Fruit fly (Drosophila melanogaster) whole organism, embryonic: ENCODE measurements around the gene Eh.

Source experiments
- Adf1 ChIP-seq: fragments of 200-800 bp; sonication (Bioruptor generic); IDR thresholded peaks from 2 replicates; pipeline ENCODE4 v1.3.6; 2022; ENCODE audit warnings: missing biosample characterization, missing genetic modification characterization
- Aef1 ChIP-seq: fragments of 200-800 bp; sonication (Bioruptor generic); IDR thresholded peaks from 3 replicates; pipeline ENCODE4 v1.3.6; 2022; ENCODE audit warnings: missing biosample characterization, missing genetic modification characterization
- Antp ChIP-seq: fragments of 200-800 bp; sonication (Bioruptor generic); optimal IDR thresholded peaks from 3 replicates; lab custom pipeline; 2016; ENCODE audit warnings: missing biosample characterization, missing genetic modification characterization
- B-H2 ChIP-seq: fragments of 200-800 bp; sonication (Bioruptor generic); optimal IDR thresholded peaks from 2 replicates; lab custom pipeline; 2018; ENCODE audit warnings: missing biosample characterization, mild to moderate bottlenecking, missing genetic modification characterization
- Bteb2 ChIP-seq: fragments of 200-800 bp; sonication (Bioruptor generic); optimal IDR thresholded peaks from 2 replicates; lab custom pipeline; 2016; ENCODE audit warnings: missing biosample characterization, missing genetic modification characterization
- CG10565 ChIP-seq: fragments of 200-800 bp; sonication (Bioruptor generic); optimal IDR thresholded peaks from 3 replicates; lab custom pipeline; 2016; ENCODE audit warnings: missing biosample characterization, mild to moderate bottlenecking, missing genetic modification characterization
- CG11247 ChIP-seq: fragments of 200-800 bp; sonication (Bioruptor generic); IDR thresholded peaks from 2 replicates; pipeline ENCODE4 v1.3.6; 2022; ENCODE audit warnings: missing biosample characterization, missing genetic modification characterization
- CG11456 ChIP-seq: fragments of 200-800 bp; sonication (Bioruptor generic); IDR thresholded peaks from 3 replicates; pipeline ENCODE4 v1.3.6; 2022; ENCODE audit warnings: missing biosample characterization, missing genetic modification characterization
- CG11560 ChIP-seq: fragments of 200-800 bp; sonication (Bioruptor generic); IDR thresholded peaks from 3 replicates; pipeline ENCODE4 v1.3.6; 2022; ENCODE audit warnings: missing biosample characterization, missing genetic modification characterization
- CG14050 ChIP-seq: fragments of 200-800 bp; sonication (Bioruptor generic); IDR thresholded peaks from 3 replicates; pipeline ENCODE4 v1.3.6; 2022; ENCODE audit warnings: missing biosample characterization, missing genetic modification characterization
- CG14860 ChIP-seq: fragments of 200-800 bp; sonication (Bioruptor generic); IDR thresholded peaks from 3 replicates; pipeline ENCODE4 v1.3.6; 2022; ENCODE audit warnings: missing biosample characterization, missing genetic modification characterization; ENCODE audit not compliant: partially characterized antibody
- CG14965 ChIP-seq: fragments of 200-800 bp; sonication (Bioruptor generic); optimal IDR thresholded peaks from 2 replicates; lab custom pipeline; 2016; ENCODE audit warnings: missing biosample characterization, missing genetic modification characterization, borderline replicate concordance
- CG15479 ChIP-seq: fragments of 200-800 bp; sonication (Bioruptor generic); optimal IDR thresholded peaks from 3 replicates; lab custom pipeline; 2019; ENCODE audit warnings: missing biosample characterization, mild to moderate bottlenecking, missing genetic modification characterization, moderate library complexity
- CG1602 ChIP-seq: fragments of 200-800 bp; sonication (Bioruptor generic); optimal IDR thresholded peaks from 3 replicates; lab custom pipeline; 2016; ENCODE audit warnings: missing biosample characterization, missing genetic modification characterization
- CG1832 ChIP-seq: fragments of 200-800 bp; sonication (Bioruptor generic); optimal IDR thresholded peaks from 2 replicates; lab custom pipeline; 2017; ENCODE audit warnings: missing biosample characterization, mild to moderate bottlenecking, missing genetic modification characterization, inconsistent platforms
- CG2202 ChIP-seq: fragments of 200-800 bp; sonication (Bioruptor generic); optimal IDR thresholded peaks from 2 replicates; lab custom pipeline; 2018; ENCODE audit warnings: missing biosample characterization, mild to moderate bottlenecking, missing genetic modification characterization
- CG31365 ChIP-seq: fragments of 200-800 bp; sonication (Bioruptor generic); optimal IDR thresholded peaks from 2 replicates; lab custom pipeline; 2018; ENCODE audit warnings: missing biosample characterization, mild to moderate bottlenecking, missing genetic modification characterization
- CG31388 ChIP-seq: fragments of 200-800 bp; sonication (Bioruptor generic); optimal IDR thresholded peaks from 2 replicates; lab custom pipeline; 2016; ENCODE audit warnings: missing biosample characterization, missing genetic modification characterization
- CG42726 ChIP-seq: fragments of 200-800 bp; sonication (Bioruptor generic); IDR thresholded peaks from 2 replicates; pipeline ENCODE4 v1.3.6; 2022; ENCODE audit warnings: missing biosample characterization, missing genetic modification characterization; ENCODE audit not compliant: partially characterized antibody
- CG4328 ChIP-seq: fragments of 200-800 bp; sonication (Bioruptor generic); optimal IDR thresholded peaks from 3 replicates; lab custom pipeline; 2017; ENCODE audit warnings: missing biosample characterization, missing genetic modification reagents, missing genetic modification characterization
- CG9727 ChIP-seq: fragments of 200-800 bp; sonication (Bioruptor generic); optimal IDR thresholded peaks from 3 replicates; lab custom pipeline; 2017; ENCODE audit warnings: missing biosample characterization, mild to moderate bottlenecking, missing genetic modification characterization
- D19A ChIP-seq: fragments of 200-800 bp; optimal IDR thresholded peaks from 3 replicates; lab custom pipeline; 2019; ENCODE audit warnings: missing biosample characterization, mild to moderate bottlenecking, missing genetic modification characterization, moderate library complexity
- E2f1 ChIP-seq: fragments of 200-800 bp; sonication (Bioruptor generic); IDR thresholded peaks from 2 replicates; pipeline ENCODE4 v1.3.6; 2022; ENCODE audit warnings: missing biosample characterization, missing genetic modification characterization
- MTF-1 ChIP-seq: fragments of 200-800 bp; sonication (Bioruptor generic); optimal IDR thresholded peaks from 2 replicates; lab custom pipeline; 2018; ENCODE audit warnings: missing biosample characterization, mild to moderate bottlenecking, missing genetic modification characterization, borderline replicate concordance
- Stat92E ChIP-seq, 3 experiments: fragments of >200 bp in 2 of 3; fragments of 200-800 bp in 1 of 3; sonication (Bioruptor generic) in 1 of 3; optimal IDR thresholded peaks; 2 replicates each; lab custom pipeline; 2017 to 2019; ENCODE audit warnings: missing biosample characterization in 3 of 3, missing genetic modification characterization in 3 of 3, mild to moderate bottlenecking in 1 of 3, moderate library complexity in 1 of 3
- Trl ChIP-seq, 3 experiments: fragments of >200 bp in 2 of 3; fragments of 200-800 bp in 1 of 3; sonication (Bioruptor generic) in 1 of 3; optimal IDR thresholded peaks; 2 replicates in 1 of 3; 3 replicates in 2 of 3; lab custom pipeline; 2016 to 2017; ENCODE audit warnings: missing biosample characterization in 1 of 3, missing genetic modification characterization in 1 of 3
- da ChIP-seq: fragments of 200-800 bp; sonication (Bioruptor generic); optimal IDR thresholded peaks from 2 replicates; lab custom pipeline; 2016; ENCODE audit warnings: missing biosample characterization, missing genetic modification characterization
- dimm ChIP-seq: fragments of 200-800 bp; sonication (Bioruptor generic); IDR thresholded peaks from 2 replicates; pipeline ENCODE4 v1.3.6; 2022; ENCODE audit warnings: missing biosample characterization, missing genetic modification characterization
- dm ChIP-seq: fragments of 200-800 bp; sonication (Bioruptor generic); optimal IDR thresholded peaks from 3 replicates; lab custom pipeline; 2016; ENCODE audit warnings: missing biosample characterization, missing genetic modification characterization
- exex ChIP-seq: fragments of 200-800 bp; sonication (Bioruptor generic); optimal IDR thresholded peaks from 4 replicates; lab custom pipeline; 2018; ENCODE audit warnings: missing biosample characterization, mild to moderate bottlenecking, missing genetic modification characterization, moderate library complexity
- ftz-f1 ChIP-seq: fragments of 200-800 bp; sonication (Bioruptor generic); optimal IDR thresholded peaks from 2 replicates; lab custom pipeline; 2016; ENCODE audit warnings: missing biosample characterization, missing genetic modification characterization
- gce ChIP-seq: fragments of 200-800 bp; sonication (Bioruptor generic); IDR thresholded peaks from 3 replicates; pipeline ENCODE4 v1.3.6; 2022; ENCODE audit warnings: missing biosample characterization, missing genetic modification characterization
- grn ChIP-seq: fragments of 200-800 bp; sonication (Bioruptor generic); optimal IDR thresholded peaks from 3 replicates; lab custom pipeline; 2017; ENCODE audit warnings: missing biosample characterization, missing genetic modification characterization
- gsb ChIP-seq: fragments of 200-800 bp; sonication (Bioruptor generic); IDR thresholded peaks from 2 replicates; pipeline ENCODE4 v1.3.6; 2022; ENCODE audit warnings: missing biosample characterization, missing genetic modification characterization
- h ChIP-seq: fragments of >200 bp; optimal IDR thresholded peaks from 2 replicates; lab custom pipeline; 2017
- ken ChIP-seq: fragments of 200-800 bp; sonication (Bioruptor generic); IDR thresholded peaks from 3 replicates; pipeline ENCODE4 v1.3.6; 2022; ENCODE audit warnings: missing biosample characterization, missing genetic modification characterization
- lov ChIP-seq, 2 experiments: fragments of 200-800 bp in 1 of 2; fragments of >200 bp in 1 of 2; sonication (Bioruptor generic) in 1 of 2; IDR thresholded peaks in 1 of 2; optimal IDR thresholded peaks in 1 of 2; 2 replicates in 1 of 2; 3 replicates in 1 of 2; pipeline versions ENCODE4 v1.3.6 to Lab custom; 2017 to 2022; ENCODE audit warnings: missing biosample characterization in 1 of 2, missing genetic modification characterization in 1 of 2
- luna ChIP-seq: fragments of 200-800 bp; sonication (Bioruptor generic); optimal IDR thresholded peaks from 2 replicates; lab custom pipeline; 2016; ENCODE audit warnings: missing biosample characterization, missing genetic modification characterization
- oc ChIP-seq: fragments of 200-800 bp; sonication (Bioruptor generic); optimal IDR thresholded peaks from 2 replicates; lab custom pipeline; 2018; ENCODE audit warnings: missing biosample characterization, mild to moderate bottlenecking, missing genetic modification characterization, moderate library complexity
- pfk ChIP-seq: fragments of 200-800 bp; sonication (Bioruptor generic); optimal IDR thresholded peaks from 2 replicates; lab custom pipeline; 2018; ENCODE audit warnings: missing biosample characterization, mild to moderate bottlenecking, missing genetic modification characterization, moderate library complexity
- psq ChIP-seq: fragments of 200-800 bp; sonication (Bioruptor generic); optimal IDR thresholded peaks from 2 replicates; lab custom pipeline; 2017; ENCODE audit warnings: missing biosample characterization, missing genetic modification characterization
- scrt ChIP-seq: fragments of 200-800 bp; sonication (Bioruptor generic); optimal IDR thresholded peaks from 2 replicates; lab custom pipeline; 2018; ENCODE audit warnings: missing biosample characterization, mild to moderate bottlenecking, missing genetic modification characterization, moderate library complexity
- tll ChIP-seq, 2 experiments: fragments of 200-800 bp in 1 of 2; fragments of >200 bp in 1 of 2; sonication (Bioruptor generic) in 1 of 2; optimal IDR thresholded peaks; 2 replicates each; lab custom pipeline; 2017 to 2019; ENCODE audit warnings: missing biosample characterization in 2 of 2, missing genetic modification characterization in 2 of 2, mild to moderate bottlenecking in 1 of 2, moderate library complexity in 1 of 2
- trh ChIP-seq: fragments of 200-800 bp; sonication (Bioruptor generic); optimal IDR thresholded peaks from 2 replicates; lab custom pipeline; 2016; ENCODE audit warnings: missing biosample characterization, missing genetic modification characterization
- ttk ChIP-seq: fragments of 200-800 bp; sonication (Bioruptor generic); IDR thresholded peaks from 2 replicates; pipeline ENCODE4 v2.1.2; 2022; ENCODE audit warnings: missing biosample characterization, missing genetic modification characterization
- twi ChIP-seq: fragments of 200-800 bp; optimal IDR thresholded peaks from 2 replicates; lab custom pipeline; 2019; ENCODE audit warnings: missing biosample characterization, mild to moderate bottlenecking, missing genetic modification characterization, moderate library complexity
- unc-4 ChIP-seq: fragments of 200-800 bp; sonication (Bioruptor generic); IDR thresholded peaks from 2 replicates; pipeline ENCODE4 v1.3.6; 2022; ENCODE audit warnings: missing biosample characterization, missing genetic modification characterization; ENCODE audit not compliant: partially characterized antibody
- usp ChIP-seq: fragments of >200 bp; optimal IDR thresholded peaks from 2 replicates; lab custom pipeline; 2017; ENCODE audit warnings: missing biosample characterization, missing genetic modification characterization
- wek ChIP-seq: fragments of 200-800 bp; sonication (Bioruptor generic); optimal IDR thresholded peaks from 3 replicates; lab custom pipeline; 2018; ENCODE audit warnings: missing biosample characterization, mild to moderate bottlenecking, missing genetic modification characterization, moderate library complexity
- zfh1 ChIP-seq: fragments of 200-800 bp; sonication (Bioruptor generic); IDR thresholded peaks from 3 replicates; pipeline ENCODE4 v1.3.6; 2022; ENCODE audit warnings: missing biosample characterization, missing genetic modification characterization

Eh gene

DNA sequence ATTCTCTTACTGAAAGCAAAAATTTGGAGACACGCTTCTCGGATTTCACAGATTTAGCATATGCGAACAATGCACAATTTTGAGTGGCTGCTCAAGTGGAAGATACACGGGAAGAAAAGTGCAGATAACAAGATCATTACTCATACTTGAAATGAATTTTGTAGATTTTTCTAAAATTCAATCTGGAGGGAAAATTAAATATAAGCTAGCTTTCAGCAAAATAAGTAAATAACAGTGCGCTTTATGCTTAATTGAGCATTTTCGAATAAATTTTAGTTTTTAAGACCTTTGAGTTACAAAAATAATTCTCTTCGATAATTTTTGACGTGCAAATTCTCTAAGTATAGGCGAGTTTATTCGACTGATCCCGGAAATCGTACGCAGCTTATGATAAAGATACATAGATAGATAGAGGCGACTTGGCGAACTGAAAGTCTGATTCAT lies 48.0 kb downstream of the Eh start (continued):
- TF ChIP-seq Antp (GFP tag; lab: Kevin White, UChicago) (peak; percentile 12), ftz-f1 (GFP tag; lab: Kevin White, UChicago) (no peak), lov (optimal IDR thresholded peaks at IDR 0.05; lab: Kevin White, UChicago) (no peak), lov (GFP tag; IDR thresholded peaks at IDR 0.05; lab: Robert Waterston, UW) (no peak), unc-4 (no peak), CG11247 (GFP tag; lab: Robert Waterston, UW) (no peak), dimm (GFP tag; lab: Robert Waterston, UW) (no peak), wek (GFP tag; lab: Kevin White, UChicago) (no peak), CG2202 (tag; lab: Kevin White, UChicago) (no peak), trh (no peak), CG14860 (GFP tag; lab: Robert Waterston, UW) (no peak), scrt (peak; percentile 13), dm (GFP tag; lab: Kevin White, UChicago) (no peak), CG10565 (no peak), CG11456 (no peak), tll (GFP tag; optimal IDR thresholded peaks at IDR 0.05; lab: Kevin White, UChicago) (no peak), Stat92E (GFP tag; optimal IDR thresholded peaks at IDR 0.05; lab: Kevin White, UChicago) (no peak), oc (tag; lab: Kevin White, UChicago) (no peak), CG1602 (GFP tag; lab: Kevin White, UChicago) (no peak), CG4328 (GFP tag; lab: Kevin White, UChicago) (no peak), Bteb2 (no peak), CG14965 (GFP tag; lab: Kevin White, UChicago) (no peak), pfk (GFP tag; lab: Kevin White, UChicago) (no peak), zfh1 (GFP tag; lab: Robert Waterston, UW) (no peak), MTF-1 (GFP tag; lab: Kevin White, UChicago) (no peak), exex (tag; lab: Kevin White, UChicago) (no peak), Trl (optimal IDR thresholded peaks at IDR 0.05; lab: Kevin White, UChicago) (no peak), Trl (GFP tag; optimal IDR thresholded peaks at IDR 0.05; lab: Kevin White, UChicago) (peak; percentile 34), CG1832 (no peak), twi (tag; lab: Kevin White, UChicago) (peak; percentile 79), h (lab: Kevin White, UChicago) (no peak), CG9727 (GFP tag; lab: Kevin White, UChicago) (peak; percentile 57), CG31388 (no peak), luna (GFP tag; lab: Kevin White, UChicago) (no peak), CG15479 (no peak), ttk (GFP tag; lab: Robert Waterston, UW) (peak; percentile 16; the same call in 1 of the 2 replicates), D19A (tag; lab: Kevin White, UChicago) (peak; percentile 51), usp (GFP tag; lab: Kevin White, UChicago) (no peak), E2f1 (GFP tag; lab: Robert Waterston, UW) (peak; percentile 48; the same call in 1 of the 2 replicates), psq (no peak), da (GFP tag; lab: Kevin White, UChicago) (no peak), grn (GFP tag; lab: Kevin White, UChicago) (no peak), CG11560 (tag; lab: Robert Waterston, UW) (no peak), Aef1 (GFP tag; lab: Robert Waterston, UW) (peak; percentile 25; the same call in 2 of the 3 replicates), CG42726 (GFP tag; lab: Robert Waterston, UW) (no peak), Adf1 (GFP tag; lab: Robert Waterston, UW) (no peak), gce (GFP tag; lab: Robert Waterston, UW) (no peak), ken (GFP tag; lab: Robert Waterston, UW) (no peak), gsb (GFP tag; lab: Robert Waterston, UW) (no peak), CG31365 (no peak), CG14050 (GFP tag; lab: Robert Waterston, UW) (peak; percentile 19; the same call in 1 of the 3 replicates), B-H2 (no peak)
